Worm (Caenorhabditis elegans) whole organism, late embryonic: ENCODE data around the gene mmad-1.
A peak's percentile ranks its signal among the peaks of the same experiment; 100 is the strongest.

Source experiments
- C38D4.7 ChIP-seq: fragments of 200-800 bp; sonication (Bioruptor generic); optimal IDR thresholded peaks from 2 replicates; lab custom pipeline; 2018; ENCODE audit warnings: mild to moderate bottlenecking, missing genetic modification characterization, moderate library complexity, missing compliant biosample characterization
- K02D7.2 ChIP-seq: sonication (generic microtip); optimal IDR thresholded peaks from 2 replicates; lab custom pipeline; 2017; ENCODE audit warnings: mild to moderate bottlenecking, missing genetic modification characterization, missing compliant biosample characterization
- K09A11.1 ChIP-seq: sonication (generic microtip); optimal IDR thresholded peaks from 2 replicates; lab custom pipeline; 2017; ENCODE audit warnings: antibody characterized with exemption, mild to moderate bottlenecking, missing genetic modification characterization, missing compliant biosample characterization; ENCODE audit not compliant: insufficient read depth
- Y22D7AL.16 ChIP-seq: sonication (generic microtip); optimal IDR thresholded peaks from 2 replicates; lab custom pipeline; 2016; ENCODE audit warnings: missing genetic modification characterization, missing compliant biosample characterization
- ama-1 ChIP-seq: fragments of 150-350 bp; optimal IDR thresholded peaks from 2 replicates; lab custom pipeline; 2014
- ceh-14 ChIP-seq: sonication (generic microtip); optimal IDR thresholded peaks from 2 replicates; lab custom pipeline; 2016; ENCODE audit warnings: missing genotype, missing genetic modification characterization, missing compliant biosample characterization
- ceh-19 ChIP-seq: fragments of 200-800 bp; sonication (Bioruptor generic); optimal IDR thresholded peaks from 2 replicates; lab custom pipeline; 2018; ENCODE audit warnings: mild to moderate bottlenecking, missing genetic modification characterization, missing compliant biosample characterization
- ceh-24 ChIP-seq: sonication (generic microtip); optimal IDR thresholded peaks from 2 replicates; lab custom pipeline; 2016; ENCODE audit warnings: mild to moderate bottlenecking, missing genetic modification characterization, missing compliant biosample characterization
- ceh-31 ChIP-seq: sonication (generic microtip); optimal IDR thresholded peaks from 2 replicates; lab custom pipeline; 2016; ENCODE audit warnings: missing genetic modification characterization, missing compliant biosample characterization
- ceh-45 ChIP-seq: fragments of 200-800 bp; sonication (Bioruptor generic); IDR thresholded peaks from 2 replicates; pipeline ENCODE4 v1.3.6; 2022; ENCODE audit warnings: missing genetic modification reagents, missing genetic modification characterization, missing compliant biosample characterization
- che-1 ChIP-seq: sonication (generic microtip); optimal IDR thresholded peaks from 2 replicates; lab custom pipeline; 2016; ENCODE audit warnings: mild to moderate bottlenecking, missing genetic modification characterization, missing compliant biosample characterization
- dve-1 ChIP-seq: sonication (generic microtip); optimal IDR thresholded peaks from 2 replicates; lab custom pipeline; 2017; ENCODE audit warnings: antibody characterized with exemption, mild to moderate bottlenecking, missing genetic modification characterization, missing compliant biosample characterization
- elt-2 ChIP-seq: sonication (generic microtip); optimal IDR thresholded peaks from 2 replicates; lab custom pipeline; 2016; ENCODE audit warnings: missing genetic modification reagents, missing genetic modification characterization, missing compliant biosample characterization
- elt-4 ChIP-seq: sonication (generic microtip); optimal IDR thresholded peaks from 2 replicates; lab custom pipeline; 2016; ENCODE audit warnings: missing genetic modification characterization, missing compliant biosample characterization
- ets-4 ChIP-seq: sonication (generic microtip); optimal IDR thresholded peaks from 2 replicates; lab custom pipeline; 2016; ENCODE audit warnings: missing genetic modification characterization, missing compliant biosample characterization
- fkh-10 ChIP-seq: fragments of 150-350 bp; optimal IDR thresholded peaks from 2 replicates; lab custom pipeline; 2014; ENCODE audit warnings: missing biosample characterization, missing genetic modification reagents, missing genetic modification characterization
- fkh-6 ChIP-seq: sonication (generic microtip); optimal IDR thresholded peaks from 2 replicates; lab custom pipeline; 2016; ENCODE audit warnings: missing genetic modification characterization, missing compliant biosample characterization
- hlh-15 ChIP-seq: sonication (generic microtip); optimal IDR thresholded peaks from 2 replicates; lab custom pipeline; 2016; ENCODE audit warnings: missing genetic modification characterization, missing compliant biosample characterization
- hlh-30 ChIP-seq: sonication (generic microtip); optimal IDR thresholded peaks from 2 replicates; lab custom pipeline; 2017; ENCODE audit warnings: antibody characterized with exemption, missing genetic modification characterization, missing compliant biosample characterization; ENCODE audit not compliant: insufficient read depth
- hlh-8 ChIP-seq: sonication (generic microtip); optimal IDR thresholded peaks from 2 replicates; lab custom pipeline; 2016; ENCODE audit warnings: missing genotype, missing genetic modification characterization, missing compliant biosample characterization
- lim-6 ChIP-seq: sonication (generic microtip); optimal IDR thresholded peaks from 2 replicates; lab custom pipeline; 2016; ENCODE audit warnings: missing genetic modification characterization, missing compliant biosample characterization
- lin-11 ChIP-seq: fragments of 200-800 bp; sonication (Bioruptor generic); optimal IDR thresholded peaks from 2 replicates; lab custom pipeline; 2018; ENCODE audit warnings: mild to moderate bottlenecking, missing genetic modification characterization, missing compliant biosample characterization
- madf-2 ChIP-seq: sonication (generic microtip); optimal IDR thresholded peaks from 2 replicates; lab custom pipeline; 2017; ENCODE audit warnings: missing genetic modification characterization, missing compliant biosample characterization
- mec-3 ChIP-seq: sonication (generic microtip); optimal IDR thresholded peaks from 2 replicates; lab custom pipeline; 2016; ENCODE audit warnings: borderline replicate concordance, missing genetic modification characterization, missing compliant biosample characterization
- nhr-232 ChIP-seq: sonication (generic microtip); optimal IDR thresholded peaks from 2 replicates; lab custom pipeline; 2016; ENCODE audit warnings: missing genetic modification characterization, missing compliant biosample characterization
- odd-2 ChIP-seq: sonication (generic microtip); optimal IDR thresholded peaks from 2 replicates; lab custom pipeline; 2017; ENCODE audit warnings: antibody characterized with exemption, mild to moderate bottlenecking, missing genetic modification characterization, missing compliant biosample characterization
- pat-9 ChIP-seq: fragments of 200-800 bp; sonication (Bioruptor generic); optimal IDR thresholded peaks from 2 replicates; lab custom pipeline; 2018; ENCODE audit warnings: mild to moderate bottlenecking, missing genetic modification characterization, moderate library complexity, missing compliant biosample characterization
- pha-4 ChIP-seq: fragments of 150-350 bp; optimal IDR thresholded peaks from 2 replicates; lab custom pipeline; 2018; ENCODE audit warnings: missing biosample characterization, missing genetic modification reagents, missing genetic modification characterization
- pros-1 ChIP-seq: fragments of 150-350 bp; optimal IDR thresholded peaks from 2 replicates; lab custom pipeline; 2014; ENCODE audit warnings: missing biosample characterization, missing genetic modification reagents, missing genetic modification characterization
- ref-2 ChIP-seq: sonication (generic microtip); optimal IDR thresholded peaks from 2 replicates; lab custom pipeline; 2016; ENCODE audit warnings: missing genetic modification characterization, missing compliant biosample characterization
- rnt-1 ChIP-seq: sonication (generic microtip); optimal IDR thresholded peaks from 2 replicates; lab custom pipeline; 2016; ENCODE audit warnings: missing genetic modification characterization, missing compliant biosample characterization
- sdc-2 ChIP-seq: sonication (generic microtip); optimal IDR thresholded peaks from 2 replicates; lab custom pipeline; 2016; ENCODE audit warnings: missing genotype, missing genetic modification characterization, missing compliant biosample characterization
- ttx-3 ChIP-seq: sonication (generic microtip); optimal IDR thresholded peaks from 2 replicates; lab custom pipeline; 2016; ENCODE audit warnings: missing genetic modification reagents, missing genetic modification characterization, missing compliant biosample characterization
- unc-42 ChIP-seq: sonication (generic microtip); optimal IDR thresholded peaks from 2 replicates; lab custom pipeline; 2016; ENCODE audit warnings: missing genotype, missing genetic modification characterization, missing compliant biosample characterization
- unc-86 ChIP-seq: sonication (generic microtip); optimal IDR thresholded peaks from 2 replicates; lab custom pipeline; 2016; ENCODE audit warnings: missing genetic modification characterization, missing compliant biosample characterization
- ztf-16 ChIP-seq: sonication (generic microtip); optimal IDR thresholded peaks from 2 replicates; lab custom pipeline; 2017; ENCODE audit warnings: missing genetic modification characterization, missing compliant biosample characterization

The mmad-1 gene

ce11 chrIII:13546537-13546936 lies 2.3 kb downstream of the mmad-1 start, which contains the start of gene Y76A2B.4:
TSS of gene Y76A2B.4 (minus strand) at chrIII:13546777.
- no peak for TF ChIP-seq ceh-24 (tag; lab: Kevin White, UChicago)
- no peak for TF ChIP-seq pat-9 (tag; lab: Kevin White, UChicago)
- TF ChIP-seq ceh-45 (GFP tag; lab: Robert Waterston, UW): no peak
- TF ChIP-seq fkh-10 (GFP tag; lab: Kevin White, UChicago): no peak
- no peak for TF ChIP-seq ets-4 (tag; lab: Kevin White, UChicago)
- no peak for TF ChIP-seq hlh-15 (tag; lab: Kevin White, UChicago)
- no peak for TF ChIP-seq ttx-3 (tag; lab: Kevin White, UChicago)
- TF ChIP-seq ref-2: no peak
- no peak for TF ChIP-seq K02D7.2
- TF ChIP-seq hlh-8 (tag; lab: Kevin White, UChicago): no peak
- TF ChIP-seq sdc-2 (tag; lab: Kevin White, UChicago): no peak
- TF ChIP-seq lim-6 (tag; lab: Kevin White, UChicago): no peak
- TF ChIP-seq Y22D7AL.16 (tag; lab: Kevin White, UChicago): no peak
- no peak for TF ChIP-seq ceh-31
- TF ChIP-seq ceh-14: no peak
- no peak for TF ChIP-seq elt-4 (tag; lab: Kevin White, UChicago)
- TF ChIP-seq ceh-19 (GFP tag; lab: Kevin White, UChicago): no peak
- TF ChIP-seq unc-42 (tag; lab: Kevin White, UChicago): no peak
- no peak for TF ChIP-seq unc-86 (tag; lab: Kevin White, UChicago)
- TF ChIP-seq elt-2: no peak
- TF ChIP-seq, all 69 proteins: peak for 0

DNA sequence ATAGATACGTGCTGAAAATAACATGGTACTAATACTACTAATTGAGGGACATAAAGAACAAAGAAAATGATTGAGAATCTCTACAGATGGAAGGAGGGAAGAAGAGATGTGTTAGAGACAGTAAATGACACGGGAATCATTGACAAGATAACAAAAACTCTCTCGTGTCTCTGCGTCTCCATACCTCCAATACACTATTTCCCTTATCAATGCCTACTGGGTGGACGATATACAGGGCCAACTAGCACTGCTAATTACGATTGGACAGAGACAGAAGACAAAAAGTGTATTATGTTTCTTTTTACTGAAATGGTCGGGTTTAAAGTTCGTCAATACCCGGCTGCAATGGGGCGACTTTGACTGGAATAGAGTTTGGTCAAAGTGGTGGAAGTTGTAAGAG lies 4.2 kb downstream of the mmad-1 start:
- TF ChIP-seq hlh-30 (tag; lab: Kevin White, UChicago) (no peak), nhr-232 (tag; lab: Kevin White, UChicago) (no peak), sdc-2 (tag; lab: Kevin White, UChicago) (no peak), madf-2 (tag; lab: Kevin White, UChicago) (no peak), ztf-16 (tag; lab: Kevin White, UChicago) (no peak), K09A11.1 (tag; lab: Kevin White, UChicago) (no peak), elt-2 (peak; percentile 73)

ce11 chrIII:13543434-13543833 lies 5.4 kb downstream of the mmad-1 start, which contains the start of gene acs-5:
TSS of gene acs-5 (minus strand) at chrIII:13543534.
- no peak for TF ChIP-seq K02D7.2
- TF ChIP-seq ref-2: no peak
- TF ChIP-seq ama-1 (lab: Kevin White, UChicago): no peak
- no peak for TF ChIP-seq mec-3 (tag; lab: Kevin White, UChicago)
- TF ChIP-seq rnt-1: no peak
- TF ChIP-seq unc-42 (tag; lab: Kevin White, UChicago): no peak
- no peak for TF ChIP-seq odd-2 (tag; lab: Kevin White, UChicago)
- no peak for TF ChIP-seq ceh-45 (GFP tag; lab: Robert Waterston, UW)
- TF ChIP-seq elt-2: no peak
- TF ChIP-seq dve-1 (tag; lab: Kevin White, UChicago): no peak
- no peak for TF ChIP-seq fkh-6 (tag; lab: Kevin White, UChicago)
- TF ChIP-seq ceh-31: no peak
- no peak for TF ChIP-seq C38D4.7 (GFP tag; lab: Kevin White, UChicago)
- no peak for TF ChIP-seq pat-9 (tag; lab: Kevin White, UChicago)

DNA sequence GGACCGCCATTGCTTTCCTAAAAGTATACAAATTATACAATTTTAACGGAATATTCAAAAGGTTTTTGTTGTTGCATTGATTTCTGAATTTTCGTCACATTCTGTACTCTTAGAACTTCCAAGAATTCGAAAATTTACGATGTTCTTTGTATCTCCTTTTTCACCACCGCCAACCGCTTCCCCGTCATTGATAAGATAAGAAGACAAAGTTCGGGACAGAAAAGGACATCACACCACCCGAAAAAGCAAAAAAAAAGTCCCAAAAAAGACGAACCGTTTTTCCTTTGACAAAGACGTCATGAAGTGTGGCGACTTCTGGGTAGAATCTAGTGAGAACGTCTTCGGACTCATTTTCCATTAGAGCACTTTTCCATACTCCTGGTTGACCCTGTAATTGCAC lies 6.3 kb downstream of the mmad-1 start:
- TF ChIP-seq hlh-30 (tag; lab: Kevin White, UChicago) (peak; percentile 32), che-1 (no peak), elt-2 (peak; percentile 46)

- TF ChIP-seq pha-4: no peak
- no peak for TF ChIP-seq lin-11
- TF ChIP-seq ref-2: no peak
- TF ChIP-seq pros-1 (tag; lab: Kevin White, UChicago): no peak
Measured at ce11 chrIII:13540791-13541190, 8.0 kb downstream of the mmad-1 start.
